Worm (Caenorhabditis elegans): Measurements from ENCODE around the gene tofu-2.

The tofu-2 gene

DNA sequence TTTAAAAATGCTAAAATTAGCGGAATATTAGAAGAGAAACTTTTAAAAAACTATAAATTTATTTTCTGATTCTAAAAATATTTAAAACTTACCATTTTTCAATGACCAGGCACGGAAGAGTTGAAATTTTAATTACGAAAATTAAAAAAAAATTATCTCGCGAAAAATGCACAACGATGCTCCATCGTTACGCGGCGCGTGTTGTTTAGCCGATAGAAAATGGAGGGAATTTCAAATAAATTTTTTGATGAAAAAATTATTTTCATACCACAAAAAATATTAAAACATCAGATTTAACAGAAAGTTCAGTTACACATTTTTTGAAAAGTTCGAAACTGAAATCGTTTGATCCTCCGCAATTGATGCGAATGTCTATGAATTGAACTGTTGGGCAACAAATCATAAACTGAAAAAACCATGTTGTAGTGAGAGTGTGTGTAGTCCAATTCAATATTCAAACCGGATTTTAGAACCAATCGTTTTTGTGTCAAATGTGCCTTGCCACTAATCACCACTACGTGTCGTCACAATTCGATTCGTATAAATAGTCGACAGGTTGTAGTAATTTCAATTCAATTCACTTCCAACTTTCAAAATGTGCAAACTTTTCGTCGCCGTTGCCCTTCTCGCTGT lies at the start of gene tofu-2, which contains the start of gene spig-1:
TSS of gene tofu-2 (minus strand) at position 116 of the 633 bp plus-strand sequence.
TSS of gene spig-1 (plus strand) at position 583 of the 633 bp plus-strand sequence.
- TF ChIP-seq ceh-9 (tag; optimal IDR thresholded peaks at IDR 0.05) = no peak

DNA sequence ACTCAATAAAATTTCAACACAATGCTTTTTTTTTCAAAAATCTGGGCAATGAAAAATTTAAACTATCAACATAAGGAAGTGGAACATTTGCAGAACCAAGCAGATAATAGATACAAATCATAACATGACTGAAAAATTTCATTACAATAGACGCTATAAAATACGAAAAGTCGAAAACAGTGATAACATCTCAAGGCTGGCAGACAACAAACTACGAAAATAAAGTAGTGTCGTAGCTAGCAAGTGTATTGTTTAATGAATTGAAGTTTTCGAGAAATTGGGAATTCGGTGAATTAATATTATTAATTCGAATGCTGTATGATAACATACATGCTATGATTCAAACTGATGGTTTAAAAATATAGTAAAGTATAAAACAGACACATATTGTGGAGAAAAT lies 45.8 kb upstream of the tofu-2 start:
- no peak for TF ChIP-seq R02D3.7 (tag; optimal IDR thresholded peaks at IDR 0.05)
- TF ChIP-seq nhr-43 (tag; optimal IDR thresholded peaks at IDR 0.05; ENCODE audit: poor library complexity, severe bottlenecking) = no peak
- TF ChIP-seq nhr-12 (tag; optimal IDR thresholded peaks at IDR 0.05) = no peak
- TF ChIP-seq eor-1 (tag; optimal IDR thresholded peaks at IDR 0.05) = no peak
- TF ChIP-seq fkh-2 (tag; optimal IDR thresholded peaks at IDR 0.05) = no peak
- no peak for TF ChIP-seq nhr-237 (tag; optimal IDR thresholded peaks at IDR 0.05)
- TF ChIP-seq lin-15B (tag; optimal IDR thresholded peaks at IDR 0.05) = no peak
- TF ChIP-seq zag-1 (tag; optimal IDR thresholded peaks at IDR 0.05) = no peak
- no peak for TF ChIP-seq ztf-11 (tag; optimal IDR thresholded peaks at IDR 0.05)
- no peak for TF ChIP-seq elt-2 (tag; optimal IDR thresholded peaks at IDR 0.05)
- no peak for TF ChIP-seq elt-3 (tag; optimal IDR thresholded peaks at IDR 0.05)
- TF ChIP-seq ZK546.5 (tag; optimal IDR thresholded peaks at IDR 0.05) = no peak
- TF ChIP-seq jun-1 (tag; optimal IDR thresholded peaks at IDR 0.05) = no peak
- TF ChIP-seq ama-1 (optimal IDR thresholded peaks at IDR 0.05) = no peak
- no peak for TF ChIP-seq mml-1 (tag; optimal IDR thresholded peaks at IDR 0.05)
- no peak for TF ChIP-seq ztf-4 (tag; optimal IDR thresholded peaks at IDR 0.05)
- no peak for TF ChIP-seq nfya-1 (tag; optimal IDR thresholded peaks at IDR 0.05; ENCODE audit: insufficient read depth)
- no peak for TF ChIP-seq nhr-67 (tag; optimal IDR thresholded peaks at IDR 0.05)
- no peak for TF ChIP-seq ceh-9 (tag; optimal IDR thresholded peaks at IDR 0.05)

DNA sequence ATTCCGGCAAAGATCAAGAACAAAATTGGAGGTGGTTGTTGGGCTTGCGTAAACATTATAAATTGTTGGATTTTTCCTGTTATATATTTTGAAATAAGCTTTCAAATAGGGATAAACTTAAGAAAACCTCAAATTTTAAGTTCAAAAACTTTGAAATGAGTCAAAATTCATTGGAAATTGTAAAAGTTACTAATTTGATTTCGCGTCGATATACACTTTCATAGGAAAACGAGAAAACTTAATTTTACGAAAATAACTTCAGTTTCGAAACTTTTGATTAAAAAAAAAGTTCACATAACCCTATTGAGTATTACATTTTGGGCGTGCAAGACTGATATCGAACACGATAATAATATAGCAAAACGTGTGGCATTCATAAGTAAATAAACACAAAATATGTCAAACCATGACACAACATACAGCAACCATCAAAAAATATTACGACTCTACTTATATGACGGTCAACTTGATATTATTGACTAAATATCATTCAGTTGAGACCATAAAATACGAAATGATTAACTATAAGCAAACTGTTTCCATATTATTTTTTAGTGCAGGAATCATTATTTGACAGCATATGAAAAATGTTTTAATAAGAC lies 45.2 kb upstream of the tofu-2 start:
- peak; percentile 27 for TF ChIP-seq elt-2 (tag; optimal IDR thresholded peaks at IDR 0.05)
- TF ChIP-seq ztf-4 (tag; optimal IDR thresholded peaks at IDR 0.05) = no peak
- TF ChIP-seq pqm-1 (tag; optimal IDR thresholded peaks at IDR 0.05) = peak; percentile 21

DNA sequence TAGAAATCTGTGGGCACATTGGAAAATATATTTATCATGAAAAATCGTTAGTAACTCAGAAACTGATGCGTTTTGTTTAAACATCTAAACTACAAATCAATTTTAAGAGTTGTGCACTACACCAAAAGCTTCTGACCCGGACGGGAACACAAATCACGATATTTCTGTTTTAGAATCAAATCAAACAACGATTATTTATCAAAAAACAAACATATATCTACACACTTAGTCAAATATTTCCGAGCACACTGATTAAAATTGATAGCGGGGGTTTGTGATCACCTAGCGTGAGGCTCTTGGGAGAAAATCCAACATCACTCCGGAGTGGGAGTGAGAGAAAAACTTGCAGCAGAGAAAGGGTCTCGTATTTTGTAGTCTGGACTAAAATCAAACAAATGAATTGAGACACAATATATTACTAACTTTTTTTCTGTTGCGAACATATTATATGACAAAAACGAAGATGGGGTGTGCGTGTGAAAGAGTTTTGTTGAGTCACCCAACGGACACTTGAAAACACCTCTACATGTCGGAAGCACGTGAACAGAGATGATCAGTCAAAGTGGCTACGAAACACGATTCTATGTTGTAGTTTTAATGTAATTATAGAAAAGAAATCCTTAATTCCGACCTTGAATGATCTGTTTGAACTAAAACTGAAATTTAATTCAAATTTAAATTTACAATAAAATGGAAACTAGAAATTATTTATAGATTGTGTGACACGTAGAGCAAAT lies 44.4 kb upstream of the tofu-2 start:
- TF ChIP-seq pqm-1 (tag; optimal IDR thresholded peaks at IDR 0.05) = peak; percentile 44
- no peak for TF ChIP-seq tbx-2 (tag; optimal IDR thresholded peaks at IDR 0.05)
- TF ChIP-seq elt-2 (tag; optimal IDR thresholded peaks at IDR 0.05) = peak; percentile 74

DNA sequence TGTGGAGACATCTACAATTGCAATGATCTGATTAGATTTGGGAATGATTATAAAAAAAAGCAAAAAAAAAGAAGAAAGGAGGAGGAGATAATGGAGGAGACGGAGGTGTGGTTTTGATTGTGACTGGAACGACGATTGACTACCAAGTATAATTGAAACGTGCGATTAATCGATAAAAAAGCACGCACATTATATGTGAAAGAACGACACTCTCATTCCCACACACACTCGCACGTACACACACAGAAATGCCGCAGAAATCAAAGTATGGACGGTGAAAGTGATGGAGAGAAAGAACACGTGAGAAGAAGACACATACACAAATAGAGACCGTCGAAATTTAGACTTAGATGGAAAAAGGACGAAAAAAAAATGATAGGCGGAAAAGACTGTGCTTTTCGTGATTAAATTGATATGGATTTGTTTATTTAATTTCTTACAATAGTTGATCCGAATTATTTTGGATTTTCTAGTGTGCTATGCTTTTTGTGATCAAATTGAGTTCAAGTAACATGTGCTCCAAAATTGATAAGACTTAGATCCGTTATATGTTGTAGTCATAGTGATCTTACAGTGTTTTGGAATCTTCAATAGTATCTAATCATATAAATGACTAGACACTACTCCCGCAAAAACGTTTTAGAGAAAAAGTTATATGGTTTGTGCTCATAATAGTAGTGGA lies 42.8 kb upstream of the tofu-2 start, which contains the start of gene nhr-135:
TSS of gene nhr-135 (minus strand) at position 51 of the 682 bp plus-strand sequence.
- TF ChIP-seq nhr-25 (tag; optimal IDR thresholded peaks at IDR 0.05) (peak; percentile 54), mdl-1 (tag; optimal IDR thresholded peaks at IDR 0.05) (peak; percentile 77), ztf-11 (tag; optimal IDR thresholded peaks at IDR 0.05) (no peak), nhr-43 (tag; optimal IDR thresholded peaks at IDR 0.05; ENCODE audit: poor library complexity, severe bottlenecking) (peak; percentile 27), sea-2 (GFP tag; optimal IDR thresholded peaks at IDR 0.05) (no peak), snpc-4 (tag; optimal IDR thresholded peaks at IDR 0.05) (peak; percentile 46), elt-2 (tag; optimal IDR thresholded peaks at IDR 0.05) (peak; percentile 92), nhr-12 (tag; optimal IDR thresholded peaks at IDR 0.05) (no peak), pha-4 (tag; optimal IDR thresholded peaks at IDR 0.05) (peak; percentile 85), tbx-2 (tag; optimal IDR thresholded peaks at IDR 0.05) (no peak), nhr-11 (tag; optimal IDR thresholded peaks at IDR 0.05) (no peak), ceh-28 (tag; optimal IDR thresholded peaks at IDR 0.05) (peak; percentile 59), fkh-10 (GFP tag; optimal IDR thresholded peaks at IDR 0.05) (no peak), nfya-1 (tag; optimal IDR thresholded peaks at IDR 0.05; ENCODE audit: insufficient read depth) (peak; percentile 40), hmg-11 (tag; optimal IDR thresholded peaks at IDR 0.05) (peak; percentile 30), elt-3 (tag; optimal IDR thresholded peaks at IDR 0.05) (peak in 1 of 3 experiments; percentile 72), jun-1 (tag; optimal IDR thresholded peaks at IDR 0.05) (peak; percentile 77), pqm-1 (tag; optimal IDR thresholded peaks at IDR 0.05) (peak; percentile 89), unc-62 (GFP tag; optimal IDR thresholded peaks at IDR 0.05) (no peak), eor-1 (tag; optimal IDR thresholded peaks at IDR 0.05) (no peak)
